Worm (Caenorhabditis elegans): Measurements from ENCODE around the gene nhx-4.
A peak's percentile ranks its signal among the peaks of the same experiment; 100 is the strongest.

DNA sequence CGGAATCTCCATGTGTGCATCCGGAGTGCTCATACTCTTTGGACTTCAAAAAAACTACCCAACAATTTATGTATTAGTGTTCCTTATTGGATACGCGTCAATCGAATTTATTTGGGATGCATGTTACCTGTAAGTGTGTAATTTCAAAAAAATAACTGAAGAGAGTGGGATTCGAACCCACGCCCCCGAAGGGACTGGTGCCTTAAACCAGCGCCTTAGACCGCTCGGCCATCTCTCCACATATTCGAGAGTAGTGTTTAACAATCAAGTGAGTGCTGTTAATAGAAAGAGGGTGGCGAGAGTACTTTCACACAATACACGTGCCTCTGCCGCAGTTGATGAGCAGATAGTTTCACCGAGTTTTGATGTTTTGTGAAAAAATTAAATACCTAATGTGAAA lies 11.1 kb upstream of the nhx-4 start:
- TF ChIP-seq nhr-77 (tag; optimal IDR thresholded peaks at IDR 0.05) (peak; percentile 30), unc-62 (GFP tag; optimal IDR thresholded peaks at IDR 0.05) (no peak), lin-14 (GFP tag; optimal IDR thresholded peaks at IDR 0.05) (peak; percentile 65), elt-2 (tag; optimal IDR thresholded peaks at IDR 0.05) (peak; percentile 36), nhr-76 (tag; optimal IDR thresholded peaks at IDR 0.05) (no peak), aly-2 (tag; optimal IDR thresholded peaks at IDR 0.05) (no peak)

Data from whole organism, L1 larva.